Worm (Caenorhabditis elegans): ENCODE measurements around the gene C10C5.4.

ce11 chrIV:9396118-9396517, 17.8 kb downstream of the C10C5.4 start, which contains the start of gene col-121:
- TF ChIP-seq lin-11 (tag; optimal IDR thresholded peaks at IDR 0.05) (no peak), peb-1 (tag; optimal IDR thresholded peaks at IDR 0.05) (no peak), skn-1 (tag; optimal IDR thresholded peaks at IDR 0.05) (no peak), unc-55 (GFP tag; optimal IDR thresholded peaks at IDR 0.05) (no peak), nhr-11 (tag; optimal IDR thresholded peaks at IDR 0.05) (no peak), unc-62 (GFP tag; optimal IDR thresholded peaks at IDR 0.05) (no peak), ztf-4 (tag; optimal IDR thresholded peaks at IDR 0.05) (no peak), nhr-25 (tag; optimal IDR thresholded peaks at IDR 0.05) (no peak), snpc-4 (tag; optimal IDR thresholded peaks at IDR 0.05) (no peak), zag-1 (tag; optimal IDR thresholded peaks at IDR 0.05) (no peak)
